Worm (Caenorhabditis elegans): ENCODE results near the gene acc-4.

ce11 chrIII:13455207-13455606 lies 28.7 kb downstream of the acc-4 start, which contains the start of gene cua-1:
- TF ChIP-seq ZK546.5 (tag; optimal IDR thresholded peaks at IDR 0.05) (no peak), skn-1 (tag; optimal IDR thresholded peaks at IDR 0.05) (no peak), unc-62 (GFP tag; optimal IDR thresholded peaks at IDR 0.05) (no peak), tbx-2 (tag; optimal IDR thresholded peaks at IDR 0.05) (no peak), fos-1 (tag; optimal IDR thresholded peaks at IDR 0.05) (no peak), lin-15B (tag; optimal IDR thresholded peaks at IDR 0.05) (no peak), fkh-2 (tag; optimal IDR thresholded peaks at IDR 0.05) (no peak), zag-1 (tag; optimal IDR thresholded peaks at IDR 0.05) (no peak), ceh-16 (tag; optimal IDR thresholded peaks at IDR 0.05) (no peak), jun-1 (tag; optimal IDR thresholded peaks at IDR 0.05) (no peak), fkh-10 (GFP tag; optimal IDR thresholded peaks at IDR 0.05) (no peak), nhr-76 (tag; optimal IDR thresholded peaks at IDR 0.05) (no peak), nhr-28 (tag; optimal IDR thresholded peaks at IDR 0.05) (no peak), nhr-11 (tag; optimal IDR thresholded peaks at IDR 0.05) (no peak)

Data from whole organism, L3 larva.